Fruit fly (Drosophila melanogaster): ENCODE measurements around the gene csw.
A peak's percentile ranks its signal among the peaks of the same experiment; 100 is the strongest.

csw gene

dm6 chrX:2071878-2072817 lies 21.9 kb upstream of the csw start, which contains the start of gene Rtca (continued):
- TF ChIP-seq klu (GFP tag; IDR thresholded peaks at IDR 0.05) (peak; percentile 39; the same call in 1 of the 2 replicates), CG18476 (GFP tag; optimal IDR thresholded peaks at IDR 0.05) (peak; percentile 37), Ssrp (tag; optimal IDR thresholded peaks at IDR 0.05) (peak; percentile 47), CG18011 (GFP tag; optimal IDR thresholded peaks at IDR 0.05) (peak; percentile 21), C15 (GFP tag; IDR thresholded peaks at IDR 0.05) (peak; percentile 32; the same call in 1 of the 3 replicates), CG12744 (GFP tag; optimal IDR thresholded peaks at IDR 0.05) (peak; percentile 37), CG11247 (GFP tag; IDR thresholded peaks at IDR 0.05) (peak; percentile 62; the same call in 1 of the 2 replicates), sc (optimal IDR thresholded peaks at IDR 0.05) (no peak), sc (GFP tag; optimal IDR thresholded peaks at IDR 0.05) (peak; percentile 12), Neu2 (GFP tag; optimal IDR thresholded peaks at IDR 0.05; ENCODE audit: borderline replicate concordance) (no peak), Lpt (GFP tag; optimal IDR thresholded peaks at IDR 0.05) (no peak), bsh (GFP tag; optimal IDR thresholded peaks at IDR 0.05) (peak; percentile 66 to 75), peb (GFP tag; IDR thresholded peaks at IDR 0.05) (no peak), Lhr (GFP tag; optimal IDR thresholded peaks at IDR 0.05) (no peak), CG32532 (GFP tag; IDR thresholded peaks at IDR 0.05) (peak; percentile 68; the same call in 1 of the 2 replicates), ac (GFP tag; optimal IDR thresholded peaks at IDR 0.05) (no peak), CG14441 (GFP tag; IDR thresholded peaks at IDR 0.05) (peak; percentile 78), CrebB (tag; optimal IDR thresholded peaks at IDR 0.05) (no peak), vnd (GFP tag; IDR thresholded peaks at IDR 0.05; ENCODE audit: partially characterized antibody) (no peak), slp2 (GFP tag; optimal IDR thresholded peaks at IDR 0.05) (no peak), amos (GFP tag; IDR thresholded peaks at IDR 0.05; ENCODE audit: partially characterized antibody) (peak; percentile 23; the same call in 1 of the 2 replicates), Bteb2 (GFP tag; optimal IDR thresholded peaks at IDR 0.05) (peak; percentile 52), CG18619 (GFP tag; optimal IDR thresholded peaks at IDR 0.05) (peak; percentile 70), CG4617 (GFP tag; optimal IDR thresholded peaks at IDR 0.05; ENCODE audit: borderline replicate concordance) (peak; percentile 14), CG12769 (tag; optimal IDR thresholded peaks at IDR 0.05) (peak; percentile 75)

dm6 chrX:2073325-2073724 lies 20.7 kb upstream of the csw start, which contains the start of gene CG4199:
Gene CG4199, minus strand, starts transcription at chrX:2073483.
- peak; percentile 15 for TF ChIP-seq Sin3A (optimal IDR thresholded peaks at IDR 0.05)
- TF ChIP-seq luna (GFP tag; optimal IDR thresholded peaks at IDR 0.05): peak; percentile 15
- TF ChIP-seq Hmr (GFP tag; optimal IDR thresholded peaks at IDR 0.05): peak; percentile 44
- TF ChIP-seq gsb-n (tag; optimal IDR thresholded peaks at IDR 0.05): no peak
- peak; percentile 6 for TF ChIP-seq jumu (GFP tag; optimal IDR thresholded peaks at IDR 0.05)
- peak; percentile 47 for TF ChIP-seq CG12659 (GFP tag; optimal IDR thresholded peaks at IDR 0.05)
- 0 out of 4 replicates have a peak, but pooled peaks have one; percentile 29 for TF ChIP-seq chinmo (GFP tag; IDR thresholded peaks at IDR 0.05; ENCODE audit: partially characterized antibody)
- TF ChIP-seq onecut (GFP tag; IDR thresholded peaks at IDR 0.05): peak; percentile 19; the same call in 1 of the 2 replicates
- TF ChIP-seq Drgx (GFP tag; IDR thresholded peaks at IDR 0.05): peak; percentile 20; the same call in 1 of the 2 replicates
- TF ChIP-seq CG33213 (GFP tag; optimal IDR thresholded peaks at IDR 0.05): peak; percentile 0
- TF ChIP-seq Myb (GFP tag; optimal IDR thresholded peaks at IDR 0.05): peak; percentile 22
- TF ChIP-seq CG32532 (GFP tag; IDR thresholded peaks at IDR 0.05): 0 out of 2 replicates have a peak, but pooled peaks have one; percentile 13
- TF ChIP-seq CG4617 (GFP tag; optimal IDR thresholded peaks at IDR 0.05; ENCODE audit: borderline replicate concordance): peak; percentile 23
- peak; percentile 90 for TF ChIP-seq CG3995 (GFP tag; optimal IDR thresholded peaks at IDR 0.05)
- peak; percentile 16 for TF ChIP-seq CG9727 (GFP tag; optimal IDR thresholded peaks at IDR 0.05)
- no peak for TF ChIP-seq nau (GFP tag; optimal IDR thresholded peaks at IDR 0.05)
- TF ChIP-seq Hr39 (optimal IDR thresholded peaks at IDR 0.05): no peak
- TF ChIP-seq NFAT (GFP tag; IDR thresholded peaks at IDR 0.05): peak; percentile 18; the same call in 1 of the 2 replicates
- peak; percentile 24 for TF ChIP-seq YL-1 (GFP tag; optimal IDR thresholded peaks at IDR 0.05)
- 0 out of 2 replicates have a peak, but pooled peaks have one; percentile 24 for TF ChIP-seq chm (GFP tag; IDR thresholded peaks at IDR 0.05)
- peak; percentile 35; the same call in 1 of the 2 replicates for TF ChIP-seq unc-4 (GFP tag; IDR thresholded peaks at IDR 0.05; ENCODE audit: partially characterized antibody)
- peak; percentile 49 for TF ChIP-seq grau (tag; optimal IDR thresholded peaks at IDR 0.05)
- TF ChIP-seq rib (GFP tag; IDR thresholded peaks at IDR 0.05): no peak
- peak; percentile 51 for TF ChIP-seq CTCF (GFP tag; optimal IDR thresholded peaks at IDR 0.05)
- peak; percentile 70 for TF ChIP-seq MESR4 (GFP tag; optimal IDR thresholded peaks at IDR 0.05)
- peak; percentile 18 for TF ChIP-seq Jarid2 (GFP tag; optimal IDR thresholded peaks at IDR 0.05)

All from whole organism, embryonic.